Worm (Caenorhabditis elegans) whole organism, late embryonic: ENCODE results near the gene plc-2.

ENCODE experiments used
- T23F11.4 ChIP-seq: fragments of 200-800 bp; sonication (Bioruptor generic); optimal IDR thresholded peaks from 2 replicates; lab custom pipeline; 2018; ENCODE audit warnings: mild to moderate bottlenecking, missing genetic modification characterization, missing compliant biosample characterization
- ets-4 ChIP-seq: sonication (generic microtip); optimal IDR thresholded peaks from 2 replicates; lab custom pipeline; 2016; ENCODE audit warnings: missing genetic modification characterization, missing compliant biosample characterization
- fkh-10 ChIP-seq: fragments of 150-350 bp; optimal IDR thresholded peaks from 2 replicates; lab custom pipeline; 2014; ENCODE audit warnings: missing biosample characterization, missing genetic modification reagents, missing genetic modification characterization
- fkh-6 ChIP-seq: sonication (generic microtip); optimal IDR thresholded peaks from 2 replicates; lab custom pipeline; 2016; ENCODE audit warnings: missing genetic modification characterization, missing compliant biosample characterization
- gmeb-2 ChIP-seq: sonication (generic microtip); optimal IDR thresholded peaks from 2 replicates; lab custom pipeline; 2016; ENCODE audit warnings: missing genetic modification characterization, inconsistent platforms, missing compliant biosample characterization
- madf-2 ChIP-seq: sonication (generic microtip); optimal IDR thresholded peaks from 2 replicates; lab custom pipeline; 2017; ENCODE audit warnings: missing genetic modification characterization, missing compliant biosample characterization
- nfya-1 ChIP-seq: sonication (generic microtip); optimal IDR thresholded peaks from 2 replicates; lab custom pipeline; 2017; ENCODE audit warnings: missing genetic modification characterization, mild to moderate bottlenecking, missing compliant biosample characterization, antibody characterized with exemption, moderate library complexity
- nhr-11 ChIP-seq: fragments of 150-350 bp; optimal IDR thresholded peaks from 2 replicates; lab custom pipeline; 2014; ENCODE audit warnings: missing biosample characterization, missing genetic modification characterization
- pha-4 ChIP-seq: fragments of 150-350 bp; optimal IDR thresholded peaks from 2 replicates; lab custom pipeline; 2018; ENCODE audit warnings: missing biosample characterization, missing genetic modification reagents, missing genetic modification characterization

DNA sequence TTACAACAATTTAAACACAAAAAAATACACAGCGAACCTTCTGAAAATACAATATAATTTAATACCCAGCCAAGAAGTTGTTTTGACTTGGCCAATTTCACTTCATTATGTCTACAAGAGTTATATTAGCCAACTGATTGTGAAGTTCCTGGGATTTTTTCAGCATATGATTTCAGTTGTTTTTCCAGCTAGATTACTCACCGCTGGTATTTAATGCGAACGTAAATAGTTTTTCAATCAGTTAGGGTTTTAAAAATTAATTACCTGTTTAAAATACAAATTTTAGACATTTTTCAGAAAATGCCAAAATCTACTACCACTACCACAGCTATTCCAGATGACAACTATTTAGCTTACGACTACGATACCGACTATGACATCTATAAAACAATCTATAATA, 33.3 kb downstream of the plc-2 start, which contains the start of gene srw-14:
- TF ChIP-seq T23F11.4 (GFP tag; lab: Kevin White, UChicago) (no peak), fkh-10 (no peak), madf-2 (tag; lab: Kevin White, UChicago) (no peak), nhr-11 (tag; lab: Kevin White, UChicago) (no peak), ets-4 (tag; lab: Kevin White, UChicago) (no peak), fkh-6 (tag; lab: Kevin White, UChicago) (no peak), pha-4 (tag; lab: Kevin White, UChicago) (no peak), gmeb-2 (tag; lab: Kevin White, UChicago) (no peak), nfya-1 (tag; lab: Kevin White, UChicago) (no peak)
